Worm (Caenorhabditis elegans) whole organism, midembryonic: ENCODE measurements around the gene sart-3.

ENCODE experiments used
- T22C8.4 ChIP-seq: fragments of 200-800 bp; sonication (Bioruptor generic); IDR thresholded peaks from 2 replicates; pipeline ENCODE4 v1.3.6; 2022; ENCODE audit warnings: missing genetic modification characterization, missing compliant biosample characterization
- cog-1 ChIP-seq: sonication (generic microtip); optimal IDR thresholded peaks from 2 replicates; lab custom pipeline; 2016; ENCODE audit warnings: missing genetic modification characterization, missing compliant biosample characterization
- flt-1 ChIP-seq: fragments of 200-800 bp; sonication (Bioruptor generic); IDR thresholded peaks from 2 replicates; pipeline ENCODE4 v1.3.6; 2022; ENCODE audit warnings: missing genetic modification characterization, missing compliant biosample characterization
- med-1 ChIP-seq: sonication (generic microtip); optimal IDR thresholded peaks from 2 replicates; lab custom pipeline; 2017; ENCODE audit warnings: missing genetic modification characterization, mild to moderate bottlenecking, missing compliant biosample characterization, antibody characterized with exemption, missing genetic modification reagents; ENCODE audit not compliant: insufficient read depth
- ref-1 ChIP-seq: fragments of 200-800 bp; sonication (Bioruptor generic); conservative IDR thresholded peaks from 2 replicates; pipeline ENCODE4 v1.3.6; 2022; ENCODE audit warnings: missing genetic modification reagents, missing genetic modification characterization, missing compliant biosample characterization
- tab-1 ChIP-seq: fragments of 200-800 bp; sonication (Bioruptor generic); IDR thresholded peaks from 2 replicates; pipeline ENCODE4 v1.3.6; 2022; ENCODE audit warnings: missing genetic modification characterization, missing compliant biosample characterization
- ztf-29 ChIP-seq: fragments of 200-800 bp; sonication (Bioruptor generic); IDR thresholded peaks from 2 replicates; pipeline ENCODE4 v1.3.6; 2022; ENCODE audit warnings: missing genetic modification reagents, missing genetic modification characterization, missing compliant biosample characterization

DNA sequence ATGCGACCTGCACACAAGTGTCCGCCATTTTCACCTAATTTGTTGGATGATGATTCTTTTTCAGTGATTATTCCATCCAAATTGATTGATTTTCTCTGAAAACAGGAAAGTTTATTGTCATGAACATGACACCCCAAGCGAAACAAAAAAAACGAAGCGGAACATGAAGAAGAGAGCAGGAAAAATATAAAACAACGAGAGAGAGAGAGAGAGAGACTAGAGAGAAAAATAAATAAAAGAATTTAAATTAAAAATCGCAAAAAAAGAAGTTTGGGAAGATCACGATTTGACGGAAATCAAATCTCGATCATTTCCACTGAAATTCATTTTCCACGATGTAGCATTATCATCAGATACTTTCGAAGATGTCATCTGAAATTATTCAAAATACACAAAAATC is 27.0 kb upstream of the sart-3 start, which contains the start of gene klp-12:
- TF ChIP-seq tab-1 (GFP tag; lab: Robert Waterston, UW) = no peak
- no peak for TF ChIP-seq ref-1
- no peak for TF ChIP-seq med-1
- no peak for TF ChIP-seq T22C8.4 (GFP tag; lab: Robert Waterston, UW)
- TF ChIP-seq cog-1 (tag; lab: Kevin White, UChicago) = no peak
- TF ChIP-seq ztf-29 = no peak
- no peak for TF ChIP-seq flt-1 (GFP tag; lab: Robert Waterston, UW)
